Worm (Caenorhabditis elegans) whole organism, L4 larva: ENCODE data around the gene W06H8.2.
A peak's percentile ranks its signal among the peaks of the same experiment; 100 is the strongest.

Source experiments
- D1046.2 ChIP-seq: fragments of 200-800 bp; sonication (Bioruptor generic); IDR thresholded peaks from 2 replicates; pipeline ENCODE4 v1.3.6; 2022; ENCODE audit warnings: missing genetic modification characterization, missing compliant biosample characterization
- F44E2.7 ChIP-seq: fragments of 200-800 bp; sonication (Bioruptor generic); IDR thresholded peaks from 2 replicates; pipeline ENCODE4 v2.1.2; 2022; ENCODE audit warnings: missing genetic modification characterization, missing compliant biosample characterization
- F49E8.2 ChIP-seq: sonication (generic microtip); optimal IDR thresholded peaks from 2 replicates; lab custom pipeline; 2016; ENCODE audit warnings: missing compliant biosample characterization, mild to moderate bottlenecking, missing genetic modification characterization, borderline replicate concordance
- R02D3.7 ChIP-seq: fragments of 150-350 bp; sonication (generic microtip); optimal IDR thresholded peaks from 3 replicates; lab custom pipeline; 2014; ENCODE audit warnings: missing biosample characterization, missing genetic modification characterization
- Y48G9A.11 ChIP-seq: fragments of 200-800 bp; sonication (Bioruptor generic); IDR thresholded peaks from 2 replicates; pipeline ENCODE4 v1.3.6; 2022; ENCODE audit warnings: missing genetic modification reagents, missing genetic modification characterization, missing compliant biosample characterization
- Y5F2A.4 ChIP-seq: fragments of 200-800 bp; sonication (Bioruptor generic); optimal IDR thresholded peaks from 2 replicates; lab custom pipeline; 2018; ENCODE audit warnings: mild to moderate bottlenecking, missing genetic modification characterization, missing compliant biosample characterization
- aly-2 ChIP-seq: sonication (generic microtip); optimal IDR thresholded peaks from 2 replicates; lab custom pipeline; 2018; ENCODE audit warnings: missing biosample characterization, missing genetic modification characterization
- attf-4 ChIP-seq: sonication (generic microtip); optimal IDR thresholded peaks from 3 replicates; lab custom pipeline; 2017; ENCODE audit warnings: missing biosample characterization, missing genetic modification characterization
- ceh-32 ChIP-seq: sonication (generic microtip); optimal IDR thresholded peaks from 2 replicates; lab custom pipeline; 2016; ENCODE audit warnings: mild to moderate bottlenecking, missing genetic modification characterization, missing compliant biosample characterization; ENCODE audit not compliant: poor library complexity
- ceh-62 ChIP-seq: sonication (generic microtip); optimal IDR thresholded peaks from 2 replicates; lab custom pipeline; 2017; ENCODE audit warnings: missing biosample characterization, missing genetic modification characterization
- ceh-82 ChIP-seq: sonication (generic microtip); optimal IDR thresholded peaks from 2 replicates; lab custom pipeline; 2017; ENCODE audit warnings: missing biosample characterization, missing genetic modification characterization
- ctbp-1 ChIP-seq: fragments of 200-800 bp; sonication (Bioruptor generic); IDR thresholded peaks from 2 replicates; pipeline ENCODE4 v1.3.6; 2022; ENCODE audit warnings: missing genetic modification reagents, missing genetic modification characterization, missing compliant biosample characterization
- daf-12 ChIP-seq: fragments of 150-350 bp; optimal IDR thresholded peaks from 2 replicates; lab custom pipeline; 2014; ENCODE audit warnings: missing biosample characterization, missing genetic modification reagents, missing genetic modification characterization
- daf-19 ChIP-seq: fragments of 200-800 bp; sonication (Bioruptor generic); conservative IDR thresholded peaks from 2 replicates; pipeline ENCODE4 v1.3.6; 2022; ENCODE audit warnings: missing genetic modification characterization, missing compliant biosample characterization
- daf-8 ChIP-seq: fragments of 200-800 bp; sonication (Bioruptor generic); IDR thresholded peaks from 2 replicates; pipeline ENCODE4 v1.3.6; 2022; ENCODE audit warnings: missing genetic modification characterization, missing compliant biosample characterization
- dmd-8 ChIP-seq: fragments of 200-800 bp; sonication (Bioruptor generic); IDR thresholded peaks from 2 replicates; pipeline ENCODE4 v1.3.6; 2022; ENCODE audit warnings: missing genetic modification characterization, missing compliant biosample characterization
- dpl-1 ChIP-seq: fragments of 150-350 bp; optimal IDR thresholded peaks from 2 replicates; lab custom pipeline; 2014; ENCODE audit warnings: missing biosample characterization, missing genetic modification reagents, missing genetic modification characterization
- fos-1 ChIP-seq: fragments of 150-350 bp; optimal IDR thresholded peaks from 2 replicates; lab custom pipeline; 2014; ENCODE audit warnings: missing biosample characterization, missing genetic modification characterization
- hlh-11 ChIP-seq: fragments of 200-800 bp; sonication (Bioruptor generic); optimal IDR thresholded peaks from 2 replicates; lab custom pipeline; 2018; ENCODE audit warnings: mild to moderate bottlenecking, missing genetic modification characterization, missing compliant biosample characterization
- hlh-30 ChIP-seq: sonication (generic microtip); optimal IDR thresholded peaks from 2 replicates; lab custom pipeline; 2017; ENCODE audit warnings: antibody characterized with exemption, mild to moderate bottlenecking, missing genetic modification characterization, missing compliant biosample characterization; ENCODE audit not compliant: insufficient read depth
- hmg-1.1 ChIP-seq: fragments of 200-800 bp; sonication (Bioruptor generic); IDR thresholded peaks from 2 replicates; pipeline ENCODE4 v1.3.6; 2022; ENCODE audit warnings: missing genetic modification reagents, missing genetic modification characterization, missing compliant biosample characterization
- lin-15B ChIP-seq: fragments of 150-350 bp; sonication (generic microtip); optimal IDR thresholded peaks from 3 replicates; lab custom pipeline; 2014; ENCODE audit warnings: missing biosample characterization, missing genetic modification characterization
- lin-38 ChIP-seq: fragments of 200-800 bp; sonication (Bioruptor generic); IDR thresholded peaks from 2 replicates; pipeline ENCODE4 v1.3.6; 2022; ENCODE audit warnings: missing genetic modification reagents, missing genetic modification characterization, missing compliant biosample characterization
- lin-39 ChIP-seq: fragments of 150-350 bp; optimal IDR thresholded peaks from 2 replicates; lab custom pipeline; 2014; ENCODE audit warnings: missing biosample characterization, missing genetic modification reagents, missing genetic modification characterization
- lir-3 ChIP-seq: sonication (generic microtip); optimal IDR thresholded peaks from 2 replicates; lab custom pipeline; 2016; ENCODE audit warnings: mild to moderate bottlenecking, missing genetic modification characterization, missing compliant biosample characterization
- madf-5 ChIP-seq, 2 experiments: fragments of 200-800 bp; sonication (Bioruptor generic); IDR thresholded peaks; 2 replicates each; pipeline ENCODE4 v1.3.6; 2022; ENCODE audit warnings: missing compliant biosample characterization in 2 of 2, missing genetic modification characterization in 2 of 2
- mes-2 ChIP-seq: sonication (generic microtip); optimal IDR thresholded peaks from 2 replicates; lab custom pipeline; 2016; ENCODE audit warnings: missing genotype, mild to moderate bottlenecking, missing genetic modification characterization, missing compliant biosample characterization; ENCODE audit not compliant: poor library complexity, severe bottlenecking
- mxl-3 ChIP-seq: fragments of 200-800 bp; sonication (Bioruptor generic); optimal IDR thresholded peaks from 2 replicates; lab custom pipeline; 2018; ENCODE audit warnings: mild to moderate bottlenecking, missing genetic modification characterization, missing compliant biosample characterization
- nhr-25 ChIP-seq: sonication (generic microtip); optimal IDR thresholded peaks from 2 replicates; lab custom pipeline; 2017; ENCODE audit warnings: missing genetic modification characterization, mild to moderate bottlenecking, missing compliant biosample characterization, antibody characterized with exemption, moderate library complexity, borderline replicate concordance; ENCODE audit not compliant: insufficient read depth
- nhr-42 ChIP-seq: fragments of 200-800 bp; sonication (Bioruptor generic); IDR thresholded peaks from 2 replicates; pipeline ENCODE4 v1.3.6; 2022; ENCODE audit warnings: missing genetic modification characterization, missing compliant biosample characterization
- nhr-48 ChIP-seq: sonication (generic microtip); optimal IDR thresholded peaks from 2 replicates; lab custom pipeline; 2016; ENCODE audit warnings: mild to moderate bottlenecking, missing genetic modification characterization, missing compliant biosample characterization
- nhr-6 ChIP-seq: fragments of 150-350 bp; optimal IDR thresholded peaks from 2 replicates; lab custom pipeline; 2014; ENCODE audit warnings: missing biosample characterization, missing genetic modification characterization
- nhr-77 ChIP-seq: fragments of 150-350 bp; optimal IDR thresholded peaks from 2 replicates; lab custom pipeline; 2014; ENCODE audit warnings: missing biosample characterization, missing genetic modification characterization
- pha-4 ChIP-seq, 2 experiments: fragments of 150-350 bp in 1 of 2; fragments of 200-800 bp in 1 of 2; sonication (Bioruptor generic) in 1 of 2; IDR thresholded peaks in 1 of 2; optimal IDR thresholded peaks in 1 of 2; 2 replicates each; pipeline versions ENCODE4 v1.3.6 to Lab custom; 2014 to 2022; ENCODE audit warnings: missing genetic modification characterization in 2 of 2, missing genetic modification reagents in 2 of 2, missing biosample characterization in 1 of 2, missing compliant biosample characterization in 1 of 2
- php-3 ChIP-seq: fragments of 200-800 bp; sonication (Bioruptor generic); IDR thresholded peaks from 2 replicates; pipeline ENCODE4 v1.3.6; 2022; ENCODE audit warnings: missing genetic modification reagents, missing genetic modification characterization, missing compliant biosample characterization
- rbr-2 ChIP-seq: sonication (generic microtip); optimal IDR thresholded peaks from 2 replicates; lab custom pipeline; 2016; ENCODE audit warnings: missing genotype, missing genetic modification characterization, missing compliant biosample characterization
- saeg-2 ChIP-seq: fragments of 200-800 bp; sonication (Bioruptor generic); IDR thresholded peaks from 2 replicates; pipeline ENCODE4 v1.3.6; 2022; ENCODE audit warnings: missing genetic modification reagents, missing genetic modification characterization, missing compliant biosample characterization
- sdz-12 ChIP-seq: fragments of 200-800 bp; sonication (Bioruptor generic); optimal IDR thresholded peaks from 2 replicates; lab custom pipeline; 2018; ENCODE audit warnings: mild to moderate bottlenecking, missing genetic modification characterization, missing compliant biosample characterization
- skn-1 ChIP-seq: fragments of 150-350 bp; optimal IDR thresholded peaks from 2 replicates; lab custom pipeline; 2014; ENCODE audit warnings: missing biosample characterization, missing genetic modification characterization
- snpc-1.2 ChIP-seq: fragments of 200-800 bp; sonication (Bioruptor generic); IDR thresholded peaks from 2 replicates; pipeline ENCODE4 v1.3.6; 2022; ENCODE audit warnings: missing genetic modification reagents, missing genetic modification characterization, missing compliant biosample characterization
- spr-1 ChIP-seq: sonication (generic microtip); optimal IDR thresholded peaks from 2 replicates; lab custom pipeline; 2016; ENCODE audit warnings: mild to moderate bottlenecking, missing genetic modification characterization, missing compliant biosample characterization
- tag-97 ChIP-seq: fragments of 200-800 bp; sonication (Bioruptor generic); IDR thresholded peaks from 2 replicates; pipeline ENCODE4 v1.3.6; 2022; ENCODE audit warnings: missing genetic modification characterization, missing compliant biosample characterization
- tra-1 ChIP-seq: fragments of 200-800 bp; sonication (Bioruptor generic); IDR thresholded peaks from 2 replicates; pipeline ENCODE4 v1.3.6; 2022; ENCODE audit warnings: missing genetic modification reagents, missing genetic modification characterization, missing compliant biosample characterization
- unc-130 ChIP-seq: sonication (generic microtip); optimal IDR thresholded peaks from 2 replicates; lab custom pipeline; 2016; ENCODE audit warnings: missing genetic modification reagents, missing genetic modification characterization, missing compliant biosample characterization
- unc-62 ChIP-seq, 3 experiments: fragments of 150-350 bp in 1 of 3; sonication (generic microtip); optimal IDR thresholded peaks in 2 of 3; peaks in 1 of 3; 1 replicate in 1 of 3; 2 replicates in 2 of 3; lab custom pipeline; 2014 to 2017; ENCODE audit warnings: missing biosample characterization in 3 of 3, missing genetic modification characterization in 3 of 3, missing genetic modification reagents in 3 of 3, missing genotype in 1 of 3
- zag-1 ChIP-seq: fragments of 150-350 bp; optimal IDR thresholded peaks from 2 replicates; lab custom pipeline; 2014; ENCODE audit warnings: missing biosample characterization, missing genetic modification characterization
- zfp-2 ChIP-seq: sonication (generic microtip); optimal IDR thresholded peaks from 2 replicates; lab custom pipeline; 2016; ENCODE audit warnings: mild to moderate bottlenecking, missing genetic modification characterization, missing compliant biosample characterization
- zip-11 ChIP-seq: fragments of 200-800 bp; sonication (Bioruptor generic); IDR thresholded peaks from 2 replicates; pipeline ENCODE4 v1.3.6; 2022; ENCODE audit warnings: missing genetic modification characterization, missing compliant biosample characterization
- zip-2 ChIP-seq: fragments of 150-350 bp; optimal IDR thresholded peaks from 2 replicates; lab custom pipeline; 2014; ENCODE audit warnings: missing biosample characterization, missing genetic modification characterization
- ztf-11 ChIP-seq: fragments of 150-350 bp; optimal IDR thresholded peaks from 2 replicates; lab custom pipeline; 2014; ENCODE audit warnings: missing biosample characterization, missing genetic modification characterization

W06H8.2 gene

DNA sequence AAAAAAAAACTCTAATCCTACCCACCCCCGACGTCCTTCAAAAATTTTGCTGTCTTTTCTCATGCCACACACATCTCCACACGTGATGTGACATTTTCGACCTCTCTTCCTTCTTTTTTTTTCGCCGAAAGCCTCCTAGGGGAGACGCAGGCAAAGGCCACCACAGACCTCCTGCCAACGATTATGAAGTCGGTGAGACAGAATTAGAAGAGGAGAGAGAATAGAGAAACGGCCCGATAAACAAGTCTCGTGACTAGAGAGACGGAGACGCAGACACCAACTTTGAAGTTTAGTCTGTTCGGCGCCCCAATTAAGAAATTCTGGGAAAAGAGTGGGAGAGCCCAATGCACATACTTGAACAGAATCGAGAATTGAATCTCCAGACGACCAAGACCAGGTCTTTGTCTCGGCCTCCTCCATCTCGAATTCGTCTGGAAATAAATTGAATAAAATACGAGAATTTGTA is 18.0 kb downstream of the W06H8.2 start (continued):
- TF ChIP-seq madf-5 (GFP tag; IDR thresholded peaks at IDR 0.05; lab: Robert Waterston, UW) = peak in 1 of 2 experiments; percentile 78; a peak in 2 of 4 replicates
- peak; percentile 92 for TF ChIP-seq mes-2 (tag; lab: Kevin White, UChicago)
- peak; percentile 23 for TF ChIP-seq lin-15B
- peak; percentile 78 for TF ChIP-seq ceh-32 (tag; lab: Kevin White, UChicago)
- TF ChIP-seq fos-1 = no peak
- peak; percentile 92 for TF ChIP-seq daf-19 (GFP tag; lab: Robert Waterston, UW)
- no peak for TF ChIP-seq attf-4
- no peak for TF ChIP-seq R02D3.7 (tag; lab: Kevin White, UChicago)
- no peak for TF ChIP-seq Y48G9A.11 (GFP tag; lab: Robert Waterston, UW)
- no peak for TF ChIP-seq ceh-62 (tag; lab: Kevin White, UChicago)
- TF ChIP-seq nhr-48 (tag; lab: Kevin White, UChicago) = peak; percentile 95
- TF ChIP-seq nhr-42 = 0 out of 2 replicates have a peak, but pooled peaks have one; percentile 68
- TF ChIP-seq daf-8 (GFP tag; lab: Robert Waterston, UW) = no peak
- peak; percentile 20 for TF ChIP-seq zag-1 (tag; lab: Kevin White, UChicago)
- TF ChIP-seq pha-4 (GFP tag; IDR thresholded peaks at IDR 0.05; lab: Robert Waterston, UW) = peak; percentile 88
- peak; percentile 61 for TF ChIP-seq pha-4 (tag; optimal IDR thresholded peaks at IDR 0.05; lab: Kevin White, UChicago)
- peak in 1 of 2 experiments; percentile 99 for TF ChIP-seq unc-62 (GFP tag; optimal IDR thresholded peaks at IDR 0.05 in 1 of 2; lab: Kevin White, UChicago)
- TF ChIP-seq unc-62 (tag; optimal IDR thresholded peaks at IDR 0.05; lab: Kevin White, UChicago) = no peak
- TF ChIP-seq dmd-8 (GFP tag; lab: Robert Waterston, UW) = peak; percentile 74; the same call in 1 of the 2 replicates
- TF ChIP-seq php-3 (GFP tag; lab: Robert Waterston, UW) = no peak; the same call in 1 of the 2 replicates
- no peak for TF ChIP-seq Y5F2A.4
- TF ChIP-seq skn-1 = peak; percentile 60
- TF ChIP-seq rbr-2 (tag; lab: Kevin White, UChicago) = peak; percentile 94
- no peak for TF ChIP-seq sdz-12
- TF ChIP-seq D1046.2 (GFP tag; lab: Robert Waterston, UW) = 0 out of 2 replicates have a peak, but pooled peaks have one; percentile 61
- TF ChIP-seq hmg-1.1 (GFP tag; lab: Robert Waterston, UW) = peak; percentile 88
- no peak; the same call in 1 of the 2 replicates for TF ChIP-seq lin-38
- peak; percentile 96 for TF ChIP-seq ctbp-1
- TF ChIP-seq saeg-2 (GFP tag; lab: Robert Waterston, UW) = peak; percentile 82
- TF ChIP-seq zip-2 (tag; lab: Kevin White, UChicago) = peak; percentile 79
- TF ChIP-seq tra-1 (GFP tag; lab: Robert Waterston, UW) = peak; percentile 94
- TF ChIP-seq F49E8.2 (tag; lab: Kevin White, UChicago) = no peak
- no peak for TF ChIP-seq zip-11 (GFP tag; lab: Robert Waterston, UW)
- no peak for TF ChIP-seq aly-2 (tag; lab: Kevin White, UChicago)
- peak; percentile 60 for TF ChIP-seq mxl-3
- TF ChIP-seq nhr-6 = peak; percentile 83
- TF ChIP-seq ztf-11 (tag; lab: Kevin White, UChicago) = no peak
- TF ChIP-seq snpc-1.2 = no peak
- TF ChIP-seq nhr-77 (tag; lab: Kevin White, UChicago) = peak; percentile 96
- no peak for TF ChIP-seq lir-3 (tag; lab: Kevin White, UChicago)
- no peak for TF ChIP-seq tag-97 (GFP tag; lab: Robert Waterston, UW)
- no peak for TF ChIP-seq lin-39 (tag; lab: Kevin White, UChicago)
- TF ChIP-seq spr-1 (tag; lab: Kevin White, UChicago) = peak; percentile 73
- peak; percentile 92 for TF ChIP-seq nhr-25 (tag; lab: Kevin White, UChicago)
- TF ChIP-seq daf-12 (tag; lab: Kevin White, UChicago) = no peak
- peak; percentile 32 for TF ChIP-seq zfp-2 (tag; lab: Kevin White, UChicago)
- peak; percentile 54 for TF ChIP-seq dpl-1 (GFP tag; lab: Kevin White, UChicago)
- peak; percentile 37 for TF ChIP-seq unc-130 (GFP tag; lab: Kevin White, UChicago)
- TF ChIP-seq hlh-11 = peak; percentile 98
- 0 out of 2 replicates have a peak, but pooled peaks have one; percentile 9 for TF ChIP-seq F44E2.7
- TF ChIP-seq hlh-30 (tag; lab: Kevin White, UChicago) = peak; percentile 100
- TF ChIP-seq ceh-82 = no peak
